Worm (Caenorhabditis elegans): ENCODE results near the gene nphp-1.

The nphp-1 gene

ce11 chrII:10605512-10605911 lies 46.5 kb downstream of the nphp-1 start, which contains the start of gene taf-13:
Gene taf-13 (minus strand): TSS chrII:10605612.
- TF ChIP-seq flt-1 (GFP tag; IDR thresholded peaks at IDR 0.05) (no peak), ama-1 (optimal IDR thresholded peaks at IDR 0.05) (no peak), B0310.2 (tag; optimal IDR thresholded peaks at IDR 0.05) (no peak), ceh-13 (GFP tag; optimal IDR thresholded peaks at IDR 0.05) (no peak), sea-1 (GFP tag; conservative IDR thresholded peaks at IDR 0.05) (no peak), pes-1 (GFP tag; IDR thresholded peaks at IDR 0.05) (no peak), scrt-1 (GFP tag; IDR thresholded peaks at IDR 0.05) (no peak), ceh-36 (tag; optimal IDR thresholded peaks at IDR 0.05) (no peak), ets-7 (tag; optimal IDR thresholded peaks at IDR 0.05) (no peak), tbx-11 (GFP tag; IDR thresholded peaks at IDR 0.05) (no peak), hmg-4 (GFP tag; optimal IDR thresholded peaks at IDR 0.05) (no peak), aly-1 (tag; optimal IDR thresholded peaks at IDR 0.05) (no peak), hmbx-1 (tag; optimal IDR thresholded peaks at IDR 0.05) (no peak), hnd-1 (tag; optimal IDR thresholded peaks at IDR 0.05) (no peak), tbx-37 (GFP tag; conservative IDR thresholded peaks at IDR 0.05) (no peak), F13C5.2 (tag; optimal IDR thresholded peaks at IDR 0.05) (no peak)

DNA sequence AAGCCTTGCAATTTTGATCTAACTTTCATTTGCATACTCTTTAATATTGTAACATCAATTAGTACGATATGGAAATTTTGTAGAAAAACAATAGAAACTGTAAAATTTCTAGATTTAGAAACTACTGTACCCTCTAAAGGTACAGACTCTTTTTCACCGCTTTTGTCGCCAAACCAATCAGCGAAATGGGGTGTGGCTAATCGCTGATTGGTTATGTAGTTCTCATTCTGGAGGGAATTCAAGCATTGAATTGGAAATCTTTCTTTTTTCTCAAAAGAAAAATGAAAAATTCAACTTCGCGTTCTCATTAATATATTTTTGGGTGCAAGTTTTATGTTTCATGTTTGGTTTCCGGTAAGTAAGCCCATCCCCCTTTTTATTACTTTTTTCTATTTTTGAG lies 48.5 kb downstream of the nphp-1 start:
- TF ChIP-seq sea-1 (GFP tag; conservative IDR thresholded peaks at IDR 0.05) (no peak), tbx-37 (GFP tag; conservative IDR thresholded peaks at IDR 0.05) (no peak), F13C5.2 (tag; optimal IDR thresholded peaks at IDR 0.05) (no peak), hnd-1 (tag; optimal IDR thresholded peaks at IDR 0.05) (no peak), B0310.2 (tag; optimal IDR thresholded peaks at IDR 0.05) (no peak), hmg-4 (GFP tag; optimal IDR thresholded peaks at IDR 0.05) (no peak), hmbx-1 (tag; optimal IDR thresholded peaks at IDR 0.05) (no peak), ama-1 (optimal IDR thresholded peaks at IDR 0.05) (no peak), flt-1 (GFP tag; IDR thresholded peaks at IDR 0.05) (no peak), ets-7 (tag; optimal IDR thresholded peaks at IDR 0.05) (no peak)

ce11 chrII:10602184-10602583 lies 49.9 kb downstream of the nphp-1 start, which contains the start of gene srv-2:
Gene srv-2 (minus strand): TSS chrII:10602284.
- TF ChIP-seq hmbx-1 (tag; optimal IDR thresholded peaks at IDR 0.05), result no peak
- TF ChIP-seq tra-4 (tag; optimal IDR thresholded peaks at IDR 0.05), result no peak
- TF ChIP-seq tbx-37 (GFP tag; conservative IDR thresholded peaks at IDR 0.05), result no peak

ce11 chrII:10598970-10599369 lies 53.1 kb downstream of the nphp-1 start, which contains the start of gene C14A4.9:
Gene C14A4.9 (plus strand): TSS chrII:10599337.
- TF ChIP-seq pes-1 (GFP tag; IDR thresholded peaks at IDR 0.05), result no peak
- no peak for TF ChIP-seq hnd-1 (tag; optimal IDR thresholded peaks at IDR 0.05)
